Worm (Caenorhabditis elegans): ENCODE data around the gene sor-3.

Gene sor-3

DNA sequence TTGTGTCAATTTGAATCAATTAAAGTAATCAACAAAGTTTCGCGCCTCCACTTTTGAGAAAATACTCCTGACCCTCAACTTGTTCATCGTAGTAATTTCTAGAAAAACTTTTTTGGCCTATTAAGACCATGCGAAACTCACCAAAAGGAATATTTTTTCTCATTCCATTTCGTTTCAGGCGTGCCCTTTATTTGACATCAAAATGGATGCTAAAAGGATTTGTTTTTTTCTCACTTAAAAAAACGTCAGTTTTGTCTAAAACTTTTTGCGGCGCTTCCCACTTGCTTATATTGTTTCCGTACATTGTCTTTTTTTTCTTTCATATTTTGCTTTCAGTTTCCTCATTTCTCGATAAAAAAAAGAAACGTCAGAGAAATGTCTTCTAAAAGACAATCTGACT lies 7.1 kb downstream of the sor-3 start, which contains the start of gene C04E7.5:
C04E7.5 (plus strand) TSS at position 301 of the 400 bp plus-strand sequence.
- TF ChIP-seq jun-1 (tag; optimal IDR thresholded peaks at IDR 0.05) (no peak), nhr-76 (tag; optimal IDR thresholded peaks at IDR 0.05) (no peak), snpc-4 (tag; optimal IDR thresholded peaks at IDR 0.05) (no peak), pha-4 (tag; optimal IDR thresholded peaks at IDR 0.05) (no peak), pqm-1 (tag; optimal IDR thresholded peaks at IDR 0.05) (no peak), sea-2 (GFP tag; optimal IDR thresholded peaks at IDR 0.05) (no peak), fkh-10 (GFP tag; optimal IDR thresholded peaks at IDR 0.05) (no peak), ztf-11 (tag; optimal IDR thresholded peaks at IDR 0.05) (no peak), nhr-237 (tag; optimal IDR thresholded peaks at IDR 0.05) (no peak), unc-39 (tag; optimal IDR thresholded peaks at IDR 0.05) (no peak), ceh-82 (tag; optimal IDR thresholded peaks at IDR 0.05) (no peak), daf-12 (tag; optimal IDR thresholded peaks at IDR 0.05) (no peak), fkh-2 (tag; optimal IDR thresholded peaks at IDR 0.05) (no peak), ceh-9 (tag; optimal IDR thresholded peaks at IDR 0.05) (no peak), ZK546.5 (tag; optimal IDR thresholded peaks at IDR 0.05) (no peak), nhr-67 (tag; optimal IDR thresholded peaks at IDR 0.05) (no peak), unc-62 (GFP tag; optimal IDR thresholded peaks at IDR 0.05) (no peak), nhr-23 (tag; optimal IDR thresholded peaks at IDR 0.05) (no peak), nfya-1 (tag; optimal IDR thresholded peaks at IDR 0.05; ENCODE audit: insufficient read depth) (no peak)

DNA sequence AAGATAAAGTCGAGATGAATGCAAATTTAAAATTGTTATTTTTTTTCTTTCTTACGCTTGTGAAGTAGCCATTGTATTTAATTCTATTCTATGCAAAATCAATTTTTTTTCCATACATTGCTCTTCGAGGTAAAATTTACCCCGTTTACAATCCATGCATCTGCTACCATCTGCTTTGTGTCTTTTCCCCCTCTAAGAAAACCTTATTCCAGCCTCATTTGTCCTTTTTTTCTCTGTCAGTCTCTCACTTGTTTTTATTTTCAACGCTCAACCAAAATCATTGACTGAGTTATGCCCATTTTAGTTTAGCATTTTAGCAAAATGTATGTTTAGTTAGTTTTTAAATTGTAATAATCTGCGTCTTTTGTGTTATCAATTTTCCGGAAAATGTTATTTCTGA lies 16.5 kb downstream of the sor-3 start:
- peak; percentile 55 for TF ChIP-seq hmg-11 (tag; optimal IDR thresholded peaks at IDR 0.05)
- TF ChIP-seq elt-3 (tag; optimal IDR thresholded peaks at IDR 0.05), result no peak

DNA sequence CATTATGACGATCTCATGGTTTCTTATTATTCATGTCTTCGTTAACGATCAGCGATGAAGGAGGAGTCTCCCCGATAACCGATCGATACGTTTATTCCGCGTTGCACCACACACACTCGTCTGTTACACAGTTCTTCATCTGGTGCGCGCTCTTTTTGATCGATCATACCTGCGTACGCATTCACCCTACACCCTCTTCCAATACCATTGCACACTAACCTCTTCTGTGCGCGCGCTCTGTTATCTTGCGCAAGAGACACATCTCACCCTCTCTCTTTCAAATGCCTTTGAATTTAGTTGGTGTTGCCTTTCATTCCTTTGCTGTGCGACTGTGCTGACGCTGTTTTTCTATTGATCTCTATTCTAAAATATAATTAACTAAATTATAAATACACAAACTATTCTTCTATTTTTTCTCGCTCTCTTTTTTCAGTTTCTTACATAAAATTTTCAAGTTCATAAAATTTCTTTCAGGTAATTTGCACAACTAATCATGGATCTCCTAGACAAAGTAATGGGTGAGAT lies 18.4 kb downstream of the sor-3 start, which contains the start of gene nrde-3:
nrde-3 (plus strand) TSS at position 475 of the 525 bp plus-strand sequence.
- TF ChIP-seq egl-5 (tag; optimal IDR thresholded peaks at IDR 0.05) (no peak), aly-2 (tag; optimal IDR thresholded peaks at IDR 0.05) (no peak), nfya-1 (tag; optimal IDR thresholded peaks at IDR 0.05; ENCODE audit: insufficient read depth) (no peak), ceh-28 (tag; optimal IDR thresholded peaks at IDR 0.05) (no peak), R02D3.7 (tag; optimal IDR thresholded peaks at IDR 0.05) (no peak), elt-3 (tag; optimal IDR thresholded peaks at IDR 0.05) (no peak)

DNA sequence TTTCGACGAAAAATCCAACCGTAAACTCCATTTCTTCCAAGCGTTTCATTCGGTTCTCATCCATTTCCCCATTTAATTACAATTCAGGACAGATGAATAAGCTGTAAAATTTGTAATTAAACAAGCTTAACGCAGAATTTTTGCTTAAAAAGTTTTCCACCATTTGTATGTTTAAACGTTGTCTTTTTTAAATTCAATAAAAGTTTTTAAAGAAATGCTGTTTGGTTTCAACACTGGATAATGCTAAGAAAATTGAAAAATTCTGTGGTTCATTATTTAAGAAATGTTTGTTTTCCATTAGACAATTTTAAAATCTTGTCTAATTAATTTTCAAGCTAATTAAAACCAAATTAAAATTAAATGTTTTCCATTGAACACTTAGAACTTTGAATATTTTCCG lies 27.1 kb downstream of the sor-3 start, which contains the start of gene R04A9.3:
R04A9.3 (minus strand) TSS at position 101 of the 400 bp plus-strand sequence.
- TF ChIP-seq ceh-9 (tag; optimal IDR thresholded peaks at IDR 0.05) (no peak), snpc-4 (tag; optimal IDR thresholded peaks at IDR 0.05) (no peak)

DNA sequence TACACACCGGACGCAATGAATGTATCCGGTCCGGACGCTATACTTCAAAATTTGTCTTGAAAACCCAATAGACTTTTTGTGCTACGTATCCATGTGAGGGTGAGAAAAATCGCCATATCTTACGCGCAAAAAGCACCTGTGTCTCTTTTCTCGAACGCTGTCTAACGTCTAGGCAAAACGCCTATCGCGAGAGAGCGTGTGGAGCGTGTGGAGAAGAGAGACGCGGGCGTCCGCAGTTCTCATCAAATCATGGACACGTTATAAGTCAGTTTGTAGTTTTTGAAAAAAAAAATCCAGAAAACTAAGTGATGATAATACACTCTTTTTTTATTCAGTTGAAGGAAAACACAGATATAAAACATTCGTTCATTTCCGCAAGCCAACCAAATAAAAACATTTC lies 27.6 kb downstream of the sor-3 start:
- TF ChIP-seq pqm-1 (tag; optimal IDR thresholded peaks at IDR 0.05) (no peak), zag-1 (tag; optimal IDR thresholded peaks at IDR 0.05) (no peak), nhr-67 (tag; optimal IDR thresholded peaks at IDR 0.05) (no peak), lin-15B (tag; optimal IDR thresholded peaks at IDR 0.05) (peak; percentile 1), nhr-28 (tag; optimal IDR thresholded peaks at IDR 0.05) (no peak), hmg-11 (tag; optimal IDR thresholded peaks at IDR 0.05) (peak; percentile 56), snpc-4 (tag; optimal IDR thresholded peaks at IDR 0.05) (no peak), nhr-77 (tag; optimal IDR thresholded peaks at IDR 0.05) (no peak), elt-2 (tag; optimal IDR thresholded peaks at IDR 0.05) (no peak), pha-4 (tag; optimal IDR thresholded peaks at IDR 0.05) (peak; percentile 3), ztf-4 (tag; optimal IDR thresholded peaks at IDR 0.05) (no peak), mdl-1 (tag; optimal IDR thresholded peaks at IDR 0.05) (no peak), egl-27 (tag; optimal IDR thresholded peaks at IDR 0.05) (no peak), sea-2 (GFP tag; optimal IDR thresholded peaks at IDR 0.05) (no peak), ceh-16 (tag; optimal IDR thresholded peaks at IDR 0.05) (no peak), nhr-11 (tag; optimal IDR thresholded peaks at IDR 0.05) (no peak)

Measured in whole organism, L3 larva.